Worm (Caenorhabditis elegans): ENCODE data around the gene T03F6.6.

Gene T03F6.6

ce11 chrIII:13380196-13380595, at the start of gene T03F6.6:
Gene T03F6.6 (minus strand): TSS chrIII:13380296.
- TF ChIP-seq nhr-20 (tag; optimal IDR thresholded peaks at IDR 0.05) (no peak), hlh-17 (GFP tag; optimal IDR thresholded peaks at IDR 0.05; ENCODE audit: borderline replicate concordance) (no peak), lin-15B (tag; optimal IDR thresholded peaks at IDR 0.05) (no peak), ama-1 (optimal IDR thresholded peaks at IDR 0.05) (no peak), zip-4 (GFP tag; optimal IDR thresholded peaks at IDR 0.05) (no peak), skn-1 (tag; optimal IDR thresholded peaks at IDR 0.05) (no peak), dpl-1 (GFP tag; optimal IDR thresholded peaks at IDR 0.05) (no peak), snpc-4 (tag; optimal IDR thresholded peaks at IDR 0.05) (no peak), pag-3 (tag; optimal IDR thresholded peaks at IDR 0.05; ENCODE audit: borderline replicate concordance, insufficient read depth) (no peak), ceh-63 (GFP tag; optimal IDR thresholded peaks at IDR 0.05) (no peak), ztf-11 (tag; optimal IDR thresholded peaks at IDR 0.05) (no peak), mdl-1 (tag; optimal IDR thresholded peaks at IDR 0.05) (no peak), fkh-4 (tag; optimal IDR thresholded peaks at IDR 0.05; ENCODE audit: borderline replicate concordance) (no peak), tbx-2 (tag; optimal IDR thresholded peaks at IDR 0.05) (no peak), irx-1 (tag; optimal IDR thresholded peaks at IDR 0.05) (no peak), nhr-11 (tag; optimal IDR thresholded peaks at IDR 0.05) (no peak), mep-1 (tag; optimal IDR thresholded peaks at IDR 0.05) (no peak)

DNA sequence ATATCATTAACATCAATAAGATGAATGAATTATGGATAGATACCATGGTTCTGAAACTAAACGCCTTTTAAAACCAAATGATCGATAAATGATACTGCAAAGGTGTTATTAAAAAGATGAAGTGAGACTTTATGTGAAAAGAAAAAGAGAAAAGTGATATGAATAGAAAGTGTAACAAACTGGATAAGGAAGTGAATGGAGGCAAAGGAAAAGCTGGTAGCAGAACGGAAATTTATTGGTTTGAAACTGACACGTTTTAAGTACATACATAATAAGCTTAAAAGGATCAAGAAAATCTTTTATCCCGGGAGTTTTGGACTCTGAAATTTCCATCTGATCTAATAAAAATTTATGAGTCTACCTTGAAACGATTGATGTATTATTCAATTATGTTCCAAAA, 49.6 kb upstream of the T03F6.6 start, which contains the start of gene bli-5:
bli-5 (minus strand) TSS at position 101 of the 400 bp plus-strand sequence.
- TF ChIP-seq Y116A8C.19 (tag; optimal IDR thresholded peaks at IDR 0.05; ENCODE audit: borderline replicate concordance), result no peak
- TF ChIP-seq aha-1 (tag; optimal IDR thresholded peaks at IDR 0.05), result no peak
- TF ChIP-seq ceh-8 (GFP tag; optimal IDR thresholded peaks at IDR 0.05), result no peak
- TF ChIP-seq efl-3 (GFP tag; optimal IDR thresholded peaks at IDR 0.05), result no peak
- no peak for TF ChIP-seq ztf-4 (tag; optimal IDR thresholded peaks at IDR 0.05)
- no peak for TF ChIP-seq nhr-28 (tag; optimal IDR thresholded peaks at IDR 0.05)
- TF ChIP-seq unc-130 (tag; optimal IDR thresholded peaks at IDR 0.05), result no peak
- no peak for TF ChIP-seq isw-1 (GFP tag; IDR thresholded peaks at IDR 0.05)
- no peak for TF ChIP-seq skn-1 (tag; optimal IDR thresholded peaks at IDR 0.05)
- TF ChIP-seq F16B12.6 (tag; optimal IDR thresholded peaks at IDR 0.05), result no peak
- no peak for TF ChIP-seq nhr-20 (tag; optimal IDR thresholded peaks at IDR 0.05)
- TF ChIP-seq zag-1 (tag; optimal IDR thresholded peaks at IDR 0.05), result no peak
- no peak for TF ChIP-seq nhr-11 (tag; optimal IDR thresholded peaks at IDR 0.05)

DNA sequence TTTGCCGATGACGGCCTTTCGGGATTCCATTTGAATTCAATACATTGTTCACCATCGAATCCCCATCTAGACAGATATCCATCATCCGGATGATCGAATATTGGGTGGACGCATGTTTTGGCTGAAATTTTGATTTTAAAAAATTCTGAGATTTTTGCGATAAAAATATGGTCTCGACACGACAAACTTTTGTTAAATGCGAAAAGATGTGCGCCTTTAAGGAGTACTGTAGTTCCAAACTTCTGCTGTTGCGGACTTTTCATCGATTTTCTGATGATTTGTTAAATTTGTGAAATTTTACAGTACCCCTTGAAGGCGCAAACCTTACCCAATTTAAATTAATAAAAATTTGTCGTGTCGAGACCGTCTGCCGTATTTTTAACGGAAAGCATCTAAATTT, 47.7 kb upstream of the T03F6.6 start:
- TF ChIP-seq vab-15 (tag; optimal IDR thresholded peaks at IDR 0.05), result no peak
- TF ChIP-seq lin-35 (GFP tag; optimal IDR thresholded peaks at IDR 0.05), result no peak
- TF ChIP-seq sox-4 (tag; optimal IDR thresholded peaks at IDR 0.05), result no peak
- TF ChIP-seq ets-5 (GFP tag; IDR thresholded peaks at IDR 0.05), result no peak
- no peak for TF ChIP-seq unc-130 (tag; optimal IDR thresholded peaks at IDR 0.05)
- no peak for TF ChIP-seq mab-9 (GFP tag; IDR thresholded peaks at IDR 0.05)
- TF ChIP-seq alr-1 (tag; optimal IDR thresholded peaks at IDR 0.05; ENCODE audit: borderline replicate concordance), result no peak
- TF ChIP-seq snu-23 (GFP tag; optimal IDR thresholded peaks at IDR 0.05), result no peak
- TF ChIP-seq C16A3.4 (tag; optimal IDR thresholded peaks at IDR 0.05), result no peak
- no peak for TF ChIP-seq zag-1 (tag; optimal IDR thresholded peaks at IDR 0.05)
- no peak for TF ChIP-seq jun-1 (tag; optimal IDR thresholded peaks at IDR 0.05)
- no peak for TF ChIP-seq zip-4 (GFP tag; optimal IDR thresholded peaks at IDR 0.05)
- no peak for TF ChIP-seq irx-1 (tag; optimal IDR thresholded peaks at IDR 0.05)
- no peak for TF ChIP-seq nhr-71 (tag; optimal IDR thresholded peaks at IDR 0.05)
- no peak for TF ChIP-seq unc-98 (GFP tag; IDR thresholded peaks at IDR 0.05)

ce11 chrIII:13426036-13426435, 45.9 kb upstream of the T03F6.6 start, which contains the start of gene cope-1:
Gene cope-1 (plus strand): TSS chrIII:13426264.
- no peak for TF ChIP-seq zag-1 (tag; optimal IDR thresholded peaks at IDR 0.05)
- TF ChIP-seq swsn-7 (tag; optimal IDR thresholded peaks at IDR 0.05), result peak; percentile 11
- no peak for TF ChIP-seq nhr-19 (GFP tag; conservative IDR thresholded peaks at IDR 0.05)
- TF ChIP-seq nhr-47 (tag; optimal IDR thresholded peaks at IDR 0.05), result peak; percentile 43
- peak; percentile 81 for TF ChIP-seq F16B12.6 (tag; optimal IDR thresholded peaks at IDR 0.05)
- TF ChIP-seq lin-35 (GFP tag; optimal IDR thresholded peaks at IDR 0.05), result peak; percentile 49 to 55
- TF ChIP-seq nhr-71 (tag; optimal IDR thresholded peaks at IDR 0.05), result peak; percentile 30
- TF ChIP-seq lsy-2 (tag; optimal IDR thresholded peaks at IDR 0.05), result peak; percentile 22 to 69
- no peak for TF ChIP-seq unc-98 (GFP tag; IDR thresholded peaks at IDR 0.05)
- peak; percentile 32 for TF ChIP-seq mep-1 (tag; optimal IDR thresholded peaks at IDR 0.05)
- TF ChIP-seq snu-23 (GFP tag; optimal IDR thresholded peaks at IDR 0.05), result peak; percentile 44
- TF ChIP-seq elt-2 (tag; optimal IDR thresholded peaks at IDR 0.05), result no peak
- peak; percentile 27 to 61 (median 53) for TF ChIP-seq dpl-1 (GFP tag; optimal IDR thresholded peaks at IDR 0.05)
- TF ChIP-seq blmp-1 (tag; optimal IDR thresholded peaks at IDR 0.05), result peak; percentile 47
- TF ChIP-seq ceh-82 (tag; optimal IDR thresholded peaks at IDR 0.05), result peak in 1 of 3 experiments; percentile 14
- peak; percentile 27 to 54 for TF ChIP-seq efl-1 (optimal IDR thresholded peaks at IDR 0.05)
- peak; percentile 61 to 92 for TF ChIP-seq efl-1 (GFP tag; optimal IDR thresholded peaks at IDR 0.05 in 1 of 2)
- TF ChIP-seq nhr-237 (tag; optimal IDR thresholded peaks at IDR 0.05), result no peak

All from whole organism, L1 larva.